Worm (Caenorhabditis elegans) whole organism, L3 larva: ENCODE measurements around the gene F29B9.12.

Source experiments
- ZK546.5 ChIP-seq: sonication (generic microtip); optimal IDR thresholded peaks from 2 replicates; lab custom pipeline; 2017; ENCODE audit warnings: missing biosample characterization, missing genetic modification characterization
- aly-2 ChIP-seq: fragments of 150-350 bp; optimal IDR thresholded peaks from 2 replicates; lab custom pipeline; 2014; ENCODE audit warnings: missing biosample characterization, missing genetic modification characterization
- ama-1 ChIP-seq: fragments of 150-350 bp; optimal IDR thresholded peaks from 2 replicates; lab custom pipeline; 2018
- ceh-16 ChIP-seq: sonication (generic microtip); optimal IDR thresholded peaks from 2 replicates; lab custom pipeline; 2017; ENCODE audit warnings: missing biosample characterization, missing genetic modification characterization
- ceh-28 ChIP-seq: fragments of 150-350 bp; optimal IDR thresholded peaks from 2 replicates; lab custom pipeline; 2014; ENCODE audit warnings: missing biosample characterization, missing genetic modification reagents, missing genetic modification characterization
- ceh-82 ChIP-seq: fragments of 150-350 bp; optimal IDR thresholded peaks from 2 replicates; lab custom pipeline; 2014; ENCODE audit warnings: missing biosample characterization, missing genetic modification characterization
- ceh-9 ChIP-seq: sonication (generic microtip); optimal IDR thresholded peaks from 2 replicates; lab custom pipeline; 2018; ENCODE audit warnings: missing biosample characterization, missing genetic modification characterization
- daf-12 ChIP-seq: fragments of 150-350 bp; optimal IDR thresholded peaks from 2 replicates; lab custom pipeline; 2014; ENCODE audit warnings: missing biosample characterization, missing genetic modification reagents, missing genetic modification characterization
- elt-1 ChIP-seq: fragments of 150-350 bp; optimal IDR thresholded peaks from 2 replicates; lab custom pipeline; 2014; ENCODE audit warnings: missing biosample characterization, missing genetic modification characterization
- elt-2 ChIP-seq: sonication (generic microtip); optimal IDR thresholded peaks from 2 replicates; lab custom pipeline; 2016; ENCODE audit warnings: missing genetic modification reagents, mild to moderate bottlenecking, missing genetic modification characterization, missing compliant biosample characterization
- elt-3 ChIP-seq, 3 experiments: fragments of 150-350 bp in 1 of 3; sonication (generic microtip) in 2 of 3; optimal IDR thresholded peaks; 2 replicates in 2 of 3; 4 replicates in 1 of 3; lab custom pipeline; 2014 to 2017; ENCODE audit warnings: missing biosample characterization in 3 of 3, missing genetic modification characterization in 3 of 3
- eor-1 ChIP-seq, 2 experiments: fragments of 150-350 bp; optimal IDR thresholded peaks; 2 replicates each; lab custom pipeline; 2014 to 2018; ENCODE audit warnings: missing biosample characterization in 2 of 2, missing genetic modification characterization in 2 of 2
- fkh-10 ChIP-seq: sonication (generic microtip); optimal IDR thresholded peaks from 2 replicates; lab custom pipeline; 2017; ENCODE audit warnings: missing biosample characterization, missing genetic modification reagents, missing genetic modification characterization
- fos-1 ChIP-seq: fragments of 150-350 bp; optimal IDR thresholded peaks from 2 replicates; lab custom pipeline; 2014; ENCODE audit warnings: missing biosample characterization, missing genetic modification characterization
- jun-1 ChIP-seq: fragments of 150-350 bp; optimal IDR thresholded peaks from 2 replicates; lab custom pipeline; 2014; ENCODE audit warnings: missing biosample characterization, missing genetic modification reagents, missing genetic modification characterization
- lin-15B ChIP-seq: fragments of 150-350 bp; optimal IDR thresholded peaks from 2 replicates; lab custom pipeline; 2014; ENCODE audit warnings: missing biosample characterization, missing genetic modification characterization
- lin-39 ChIP-seq: fragments of 150-350 bp; optimal IDR thresholded peaks from 2 replicates; lab custom pipeline; 2018; ENCODE audit warnings: missing biosample characterization, missing genetic modification reagents, missing genetic modification characterization
- lsy-12 ChIP-seq: sonication (generic microtip); optimal IDR thresholded peaks from 2 replicates; lab custom pipeline; 2016; ENCODE audit warnings: mild to moderate bottlenecking, missing genetic modification characterization, missing compliant biosample characterization
- mdl-1 ChIP-seq: fragments of 150-350 bp; optimal IDR thresholded peaks from 2 replicates; lab custom pipeline; 2014; ENCODE audit warnings: missing biosample characterization, missing genetic modification characterization
- mml-1 ChIP-seq: fragments of 150-350 bp; sonication (generic microtip); optimal IDR thresholded peaks from 3 replicates; lab custom pipeline; 2014; ENCODE audit warnings: missing biosample characterization, missing genetic modification characterization
- nfya-1 ChIP-seq: sonication (generic microtip); optimal IDR thresholded peaks from 2 replicates; lab custom pipeline; 2017; ENCODE audit warnings: missing genetic modification characterization, mild to moderate bottlenecking, missing compliant biosample characterization, antibody characterized with exemption, moderate library complexity; ENCODE audit not compliant: insufficient read depth
- nhr-11 ChIP-seq: fragments of 150-350 bp; optimal IDR thresholded peaks from 2 replicates; lab custom pipeline; 2014; ENCODE audit warnings: missing biosample characterization, missing genetic modification characterization
- nhr-12 ChIP-seq: fragments of 150-350 bp; optimal IDR thresholded peaks from 2 replicates; lab custom pipeline; 2014; ENCODE audit warnings: missing biosample characterization, missing genetic modification characterization
- nhr-23 ChIP-seq: fragments of 150-350 bp; optimal IDR thresholded peaks from 2 replicates; lab custom pipeline; 2014; ENCODE audit warnings: missing biosample characterization, missing genetic modification reagents, missing genetic modification characterization
- nhr-237 ChIP-seq: fragments of 150-350 bp; optimal IDR thresholded peaks from 2 replicates; lab custom pipeline; 2014; ENCODE audit warnings: missing biosample characterization, missing genetic modification characterization
- nhr-28 ChIP-seq: fragments of 150-350 bp; optimal IDR thresholded peaks from 2 replicates; lab custom pipeline; 2014; ENCODE audit warnings: missing biosample characterization, missing genetic modification characterization
- nhr-67 ChIP-seq: fragments of 150-350 bp; optimal IDR thresholded peaks from 2 replicates; lab custom pipeline; 2014; ENCODE audit warnings: missing biosample characterization, missing genetic modification characterization
- nhr-77 ChIP-seq: fragments of 150-350 bp; optimal IDR thresholded peaks from 2 replicates; lab custom pipeline; 2014; ENCODE audit warnings: missing biosample characterization, missing genetic modification characterization
- pha-4 ChIP-seq: fragments of 150-350 bp; optimal IDR thresholded peaks from 2 replicates; lab custom pipeline; 2014; ENCODE audit warnings: missing biosample characterization, missing genetic modification reagents, missing genetic modification characterization
- pqm-1 ChIP-seq: fragments of 150-350 bp; optimal IDR thresholded peaks from 2 replicates; lab custom pipeline; 2017; ENCODE audit warnings: missing biosample characterization, missing genetic modification characterization, inconsistent platforms
- sea-2 ChIP-seq: fragments of 150-350 bp; sonication (generic microtip); optimal IDR thresholded peaks from 4 replicates; lab custom pipeline; 2014; ENCODE audit warnings: missing biosample characterization, missing genetic modification reagents, missing genetic modification characterization
- skn-1 ChIP-seq: fragments of 150-350 bp; optimal IDR thresholded peaks from 2 replicates; lab custom pipeline; 2014; ENCODE audit warnings: missing biosample characterization, missing genetic modification characterization
- unc-39 ChIP-seq: sonication (generic microtip); optimal IDR thresholded peaks from 4 replicates; lab custom pipeline; 2017; ENCODE audit warnings: missing biosample characterization, missing genetic modification characterization
- unc-62 ChIP-seq: fragments of 150-350 bp; sonication (generic microtip); optimal IDR thresholded peaks from 4 replicates; lab custom pipeline; 2014; ENCODE audit warnings: missing biosample characterization, missing genetic modification reagents, missing genetic modification characterization
- zag-1 ChIP-seq: fragments of 150-350 bp; optimal IDR thresholded peaks from 2 replicates; lab custom pipeline; 2014; ENCODE audit warnings: missing biosample characterization, missing genetic modification characterization
- ztf-11 ChIP-seq: fragments of 150-350 bp; optimal IDR thresholded peaks from 2 replicates; lab custom pipeline; 2014; ENCODE audit warnings: missing biosample characterization, missing genetic modification characterization
- ztf-4 ChIP-seq: fragments of 150-350 bp; optimal IDR thresholded peaks from 2 replicates; lab custom pipeline; 2014; ENCODE audit warnings: missing biosample characterization, missing genetic modification characterization

The F29B9.12 gene

DNA sequence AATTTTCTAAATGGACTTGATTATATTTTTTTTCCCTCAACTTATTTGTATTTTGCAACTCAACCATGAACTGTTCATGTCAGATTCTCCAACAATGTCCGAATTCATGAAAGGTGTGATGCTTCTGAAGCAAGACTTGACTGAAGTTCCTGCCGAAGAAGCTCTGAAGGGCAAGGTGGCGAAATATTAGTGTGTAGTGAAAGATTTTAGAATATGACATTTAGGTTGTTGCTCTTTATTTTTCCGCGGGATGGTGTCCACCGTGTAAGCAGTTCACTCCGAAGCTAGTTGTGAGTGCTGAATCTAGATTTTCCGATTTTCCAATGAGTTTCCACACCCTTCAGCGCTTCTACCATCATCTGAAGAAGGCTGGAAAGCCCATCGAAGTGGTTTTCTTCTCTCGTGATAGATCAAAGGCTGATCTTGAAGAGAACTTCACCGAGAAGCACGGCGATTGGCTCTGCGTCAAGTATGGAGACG is 16.9 kb upstream of the F29B9.12 start, which contains the start of gene F29B9.5:
TSS of gene F29B9.5 (plus strand) at position 51 of the 480 bp plus-strand sequence.
- peak; percentile 78 for TF ChIP-seq ama-1 (lab: Kevin White, UChicago)
- TF ChIP-seq ZK546.5 (tag; lab: Kevin White, UChicago), result no peak

DNA sequence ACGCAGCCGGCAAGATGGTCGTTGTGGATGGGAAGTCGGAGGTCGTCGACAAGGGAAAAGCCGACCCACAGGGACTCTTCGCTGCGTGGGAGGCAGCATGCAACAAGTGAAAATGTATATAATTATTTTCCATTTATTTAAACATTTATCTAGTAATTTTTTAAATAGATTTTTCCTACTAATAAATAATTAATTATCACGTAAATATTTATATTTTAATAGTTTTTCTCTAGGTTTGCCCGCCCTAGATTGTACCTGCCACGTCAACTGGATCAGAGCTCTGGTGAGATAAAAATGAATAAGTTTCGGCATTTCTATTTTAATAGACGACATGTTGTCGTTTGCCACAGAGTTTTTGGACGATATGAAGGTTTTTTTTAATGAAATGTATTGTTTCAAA is 16.4 kb upstream of the F29B9.12 start, which contains the start of gene psr-1:
TSS of gene psr-1 (plus strand) at position 301 of the 400 bp plus-strand sequence.
- no peak for TF ChIP-seq eor-1 (tag; optimal IDR thresholded peaks at IDR 0.05; lab: Kevin White, UChicago)
- TF ChIP-seq elt-1 (tag; lab: Kevin White, UChicago), result no peak
- TF ChIP-seq nhr-23 (tag; lab: Kevin White, UChicago), result no peak
- no peak for TF ChIP-seq elt-3 (tag; optimal IDR thresholded peaks at IDR 0.05; lab: Kevin White, UChicago)
- TF ChIP-seq sea-2 (GFP tag; lab: Kevin White, UChicago), result no peak
- no peak for TF ChIP-seq ceh-82 (tag; lab: Kevin White, UChicago)
- TF ChIP-seq nhr-28, result no peak
- no peak for TF ChIP-seq lsy-12 (tag; lab: Kevin White, UChicago)
- TF ChIP-seq unc-62 (GFP tag; lab: Kevin White, UChicago), result no peak
- no peak for TF ChIP-seq fos-1 (tag; lab: Kevin White, UChicago)
- no peak for TF ChIP-seq nhr-11 (tag; lab: Kevin White, UChicago)
- no peak for TF ChIP-seq nhr-12 (tag; lab: Kevin White, UChicago)
- no peak for TF ChIP-seq nhr-237 (tag; lab: Kevin White, UChicago)
- no peak for TF ChIP-seq ztf-4 (tag; lab: Kevin White, UChicago)
- TF ChIP-seq, all 47 proteins: peak for 0

DNA sequence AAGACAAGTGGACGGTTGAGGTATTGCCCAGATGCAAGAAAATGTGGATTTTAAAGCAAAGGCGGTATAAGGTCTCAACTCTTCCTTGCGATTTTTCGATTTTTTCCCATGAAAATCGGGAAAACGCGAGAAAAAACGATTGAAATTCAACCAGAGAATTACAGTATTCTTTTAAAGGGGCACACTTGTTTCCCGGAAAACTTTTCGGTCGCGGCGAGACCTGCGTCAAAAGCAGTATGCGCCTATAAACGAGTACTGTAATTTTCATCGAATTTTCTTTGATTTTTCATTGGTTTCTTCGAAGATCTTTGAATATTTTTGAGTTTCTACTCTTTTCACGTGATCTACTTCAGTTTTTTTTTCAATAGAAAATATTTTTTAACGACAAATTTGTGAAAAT is 15.6 kb upstream of the F29B9.12 start:
- TF ChIP-seq mml-1 (tag; lab: Kevin White, UChicago) (no peak), sea-2 (GFP tag; lab: Kevin White, UChicago) (no peak), elt-3 (tag; optimal IDR thresholded peaks at IDR 0.05; lab: Kevin White, UChicago) (no peak), ztf-11 (tag; lab: Kevin White, UChicago) (no peak), elt-2 (tag; lab: Kevin White, UChicago) (no peak), fkh-10 (GFP tag; lab: Kevin White, UChicago) (no peak), ceh-16 (tag; lab: Kevin White, UChicago) (no peak), jun-1 (tag; lab: Kevin White, UChicago) (no peak), pqm-1 (tag; lab: Kevin White, UChicago) (no peak), nhr-23 (tag; lab: Kevin White, UChicago) (no peak), elt-1 (tag; lab: Kevin White, UChicago) (no peak), nhr-77 (tag; lab: Kevin White, UChicago) (no peak), mdl-1 (no peak), daf-12 (tag; lab: Kevin White, UChicago) (no peak), ceh-28 (no peak), nfya-1 (no peak), nhr-67 (tag; lab: Kevin White, UChicago) (no peak), pha-4 (tag; lab: Kevin White, UChicago) (no peak), lin-15B (tag; lab: Kevin White, UChicago) (no peak)

ce11 chrIV:4655979-4656378 is 13.4 kb upstream of the F29B9.12 start:
- TF ChIP-seq lin-39 (tag; lab: Kevin White, UChicago), result peak; percentile 10
- TF ChIP-seq aly-2 (tag; lab: Kevin White, UChicago), result no peak

- TF ChIP-seq zag-1 (tag; lab: Kevin White, UChicago), result no peak
- TF ChIP-seq ceh-9 (tag; lab: Kevin White, UChicago), result no peak
- TF ChIP-seq unc-39, result no peak
- no peak for TF ChIP-seq skn-1 (tag; lab: Kevin White, UChicago)
These were observed 13.0 kb upstream of the F29B9.12 start for ce11 chrIV:4656380-4656779.
